Fruit fly (Drosophila melanogaster) whole organism, embryonic: ENCODE measurements around the gene Neurl4.

ENCODE experiments used
- Abd-B ChIP-seq: fragments of 200-800 bp; sonication (Bioruptor generic); optimal IDR thresholded peaks from 2 replicates; lab custom pipeline; 2018; ENCODE audit warnings: missing biosample characterization, mild to moderate bottlenecking, missing genetic modification characterization, moderate library complexity
- Adf1 ChIP-seq: fragments of 200-800 bp; sonication (Bioruptor generic); IDR thresholded peaks from 2 replicates; pipeline ENCODE4 v1.3.6; 2022; ENCODE audit warnings: missing biosample characterization, missing genetic modification characterization
- B-H1 ChIP-seq: fragments of 200-800 bp; sonication (Bioruptor generic); IDR thresholded peaks from 3 replicates; pipeline ENCODE4 v1.3.6; 2022; ENCODE audit warnings: missing biosample characterization, missing genetic modification characterization
- CG1024 ChIP-seq: fragments of 200-800 bp; sonication (Bioruptor generic); IDR thresholded peaks from 2 replicates; pipeline ENCODE4 v1.3.6; 2022; ENCODE audit warnings: missing biosample characterization, missing genetic modification characterization
- CG10543 ChIP-seq: fragments of 200-800 bp; sonication (Bioruptor generic); optimal IDR thresholded peaks from 3 replicates; lab custom pipeline; 2017; ENCODE audit warnings: missing biosample characterization, mild to moderate bottlenecking, missing genetic modification characterization, moderate library complexity
- CG11398 ChIP-seq: fragments of 200-800 bp; sonication (Bioruptor generic); optimal IDR thresholded peaks from 2 replicates; lab custom pipeline; 2016; ENCODE audit warnings: missing biosample characterization, missing genetic modification characterization
- CG11504 ChIP-seq: fragments of 200-800 bp; sonication (Bioruptor generic); optimal IDR thresholded peaks from 3 replicates; lab custom pipeline; 2019; ENCODE audit warnings: missing biosample characterization, mild to moderate bottlenecking, missing genetic modification characterization, moderate library complexity
- CG13775 ChIP-seq: fragments of 200-800 bp; sonication (Bioruptor generic); optimal IDR thresholded peaks from 3 replicates; lab custom pipeline; 2017; ENCODE audit warnings: missing biosample characterization, mild to moderate bottlenecking, missing genetic modification characterization
- CG1529 ChIP-seq: fragments of 200-800 bp; sonication (Bioruptor generic); optimal IDR thresholded peaks from 3 replicates; lab custom pipeline; 2018; ENCODE audit warnings: missing biosample characterization, missing genetic modification characterization
- CG1603 ChIP-seq: fragments of 200-800 bp; sonication (Bioruptor generic); optimal IDR thresholded peaks from 2 replicates; lab custom pipeline; 2019; ENCODE audit warnings: missing biosample characterization, mild to moderate bottlenecking, missing genetic modification characterization, moderate library complexity
- CG16815 ChIP-seq: fragments of 200-800 bp; sonication (Bioruptor generic); optimal IDR thresholded peaks from 3 replicates; lab custom pipeline; 2017; ENCODE audit warnings: missing biosample characterization, mild to moderate bottlenecking, missing genetic modification characterization
- CG18476 ChIP-seq: fragments of 200-800 bp; sonication (Bioruptor generic); optimal IDR thresholded peaks from 2 replicates; lab custom pipeline; 2016; ENCODE audit warnings: missing biosample characterization, mild to moderate bottlenecking, missing genetic modification characterization
- CG2712 ChIP-seq: fragments of 200-800 bp; optimal IDR thresholded peaks from 3 replicates; lab custom pipeline; 2019; ENCODE audit warnings: missing biosample characterization, mild to moderate bottlenecking, missing genetic modification characterization, moderate library complexity
- CG2889 ChIP-seq: fragments of 200-800 bp; sonication (Bioruptor generic); IDR thresholded peaks from 3 replicates; pipeline ENCODE4 v1.3.6; 2022; ENCODE audit warnings: missing biosample characterization, missing genetic modification characterization
- CG32532 ChIP-seq: fragments of 200-800 bp; sonication (Bioruptor generic); IDR thresholded peaks from 2 replicates; pipeline ENCODE4 v1.3.6; 2022; ENCODE audit warnings: missing biosample characterization, missing genetic modification characterization
- CG3281 ChIP-seq: fragments of 200-800 bp; sonication (Bioruptor generic); optimal IDR thresholded peaks from 3 replicates; lab custom pipeline; 2017; ENCODE audit warnings: missing biosample characterization, mild to moderate bottlenecking, missing genetic modification characterization
- CG34376 ChIP-seq: fragments of 200-800 bp; sonication (Bioruptor generic); optimal IDR thresholded peaks from 2 replicates; lab custom pipeline; 2018; ENCODE audit warnings: missing biosample characterization, mild to moderate bottlenecking, missing genetic modification characterization
- CG5245 ChIP-seq: fragments of 200-800 bp; sonication (Bioruptor generic); optimal IDR thresholded peaks from 3 replicates; lab custom pipeline; 2016; ENCODE audit warnings: missing biosample characterization, missing genetic modification characterization
- CoRest ChIP-seq: fragments of 200-800 bp; sonication (Bioruptor generic); optimal IDR thresholded peaks from 3 replicates; lab custom pipeline; 2018; ENCODE audit warnings: missing biosample characterization, mild to moderate bottlenecking, missing genetic modification characterization, moderate library complexity
- H15 ChIP-seq: fragments of 200-800 bp; sonication (Bioruptor generic); IDR thresholded peaks from 3 replicates; pipeline ENCODE4 v1.3.6; 2022; ENCODE audit warnings: missing biosample characterization, missing genetic modification characterization
- Hr51 ChIP-seq, 2 experiments: fragments of 200-800 bp; sonication (Bioruptor generic); optimal IDR thresholded peaks; 2 replicates in 1 of 2; 3 replicates in 1 of 2; lab custom pipeline; 2016 to 2018; ENCODE audit warnings: missing biosample characterization in 2 of 2, missing genetic modification characterization in 2 of 2, mild to moderate bottlenecking in 1 of 2, moderate library complexity in 1 of 2
- Kr ChIP-seq: fragments of 200-800 bp; sonication (Bioruptor generic); optimal IDR thresholded peaks from 2 replicates; lab custom pipeline; 2017; ENCODE audit warnings: missing biosample characterization, mild to moderate bottlenecking, missing genetic modification characterization
- MTF-1 ChIP-seq: fragments of 200-800 bp; sonication (Bioruptor generic); optimal IDR thresholded peaks from 2 replicates; lab custom pipeline; 2018; ENCODE audit warnings: missing biosample characterization, mild to moderate bottlenecking, missing genetic modification characterization, borderline replicate concordance
- Myb ChIP-seq: fragments of 200-800 bp; sonication (Bioruptor generic); optimal IDR thresholded peaks from 2 replicates; lab custom pipeline; 2016; ENCODE audit warnings: missing biosample characterization, missing genetic modification characterization
- Neu2 ChIP-seq: fragments of 200-800 bp; sonication (Bioruptor generic); optimal IDR thresholded peaks from 3 replicates; lab custom pipeline; 2016; ENCODE audit warnings: missing biosample characterization, missing genetic modification characterization, borderline replicate concordance
- Oli ChIP-seq: fragments of 200-800 bp; sonication (Bioruptor generic); optimal IDR thresholded peaks from 2 replicates; lab custom pipeline; 2018; ENCODE audit warnings: missing biosample characterization, mild to moderate bottlenecking, missing genetic modification characterization, moderate library complexity
- Six4 ChIP-seq: fragments of 200-800 bp; sonication (Bioruptor generic); optimal IDR thresholded peaks from 2 replicates; lab custom pipeline; 2016; ENCODE audit warnings: missing biosample characterization, missing genetic modification characterization
- Xbp1 ChIP-seq: fragments of 200-800 bp; sonication (Bioruptor generic); optimal IDR thresholded peaks from 3 replicates; lab custom pipeline; 2016; ENCODE audit warnings: missing biosample characterization, mild to moderate bottlenecking, missing genetic modification characterization
- ara ChIP-seq: fragments of 200-800 bp; sonication (Bioruptor generic); IDR thresholded peaks from 2 replicates; pipeline ENCODE4 v1.3.6; 2022; ENCODE audit warnings: missing biosample characterization, missing genetic modification characterization
- ash1 ChIP-seq: fragments of 200-800 bp; sonication (Bioruptor generic); optimal IDR thresholded peaks from 2 replicates; lab custom pipeline; 2018; ENCODE audit warnings: missing biosample characterization, mild to moderate bottlenecking, missing genetic modification characterization
- crol ChIP-seq: fragments of 200-800 bp; sonication (Bioruptor generic); IDR thresholded peaks from 2 replicates; pipeline ENCODE4 v1.3.6; 2022; ENCODE audit warnings: missing biosample characterization, missing genetic modification characterization
- da ChIP-seq: fragments of 200-800 bp; sonication (Bioruptor generic); optimal IDR thresholded peaks from 2 replicates; lab custom pipeline; 2016; ENCODE audit warnings: missing biosample characterization, missing genetic modification characterization
- dm ChIP-seq: fragments of 200-800 bp; sonication (Bioruptor generic); optimal IDR thresholded peaks from 3 replicates; lab custom pipeline; 2016; ENCODE audit warnings: missing biosample characterization, missing genetic modification characterization
- emc ChIP-seq: fragments of 200-800 bp; sonication (Bioruptor generic); optimal IDR thresholded peaks from 2 replicates; lab custom pipeline; 2016; ENCODE audit warnings: missing biosample characterization, missing genetic modification characterization
- eve ChIP-seq, 2 experiments: fragments of >200 bp; optimal IDR thresholded peaks; 2 replicates each; lab custom pipeline; 2017; ENCODE audit warnings: missing biosample characterization in 2 of 2, missing genetic modification characterization in 2 of 2
- inv ChIP-seq: fragments of 200-800 bp; sonication (Bioruptor generic); IDR thresholded peaks from 2 replicates; pipeline ENCODE4 v1.3.6; 2022; ENCODE audit warnings: missing biosample characterization, missing genetic modification characterization; ENCODE audit not compliant: partially characterized antibody
- jigr1 ChIP-seq: fragments of 200-800 bp; sonication (Bioruptor generic); IDR thresholded peaks from 3 replicates; pipeline ENCODE4 v1.3.6; 2022; ENCODE audit warnings: missing biosample characterization, missing genetic modification characterization
- lbe ChIP-seq: fragments of 200-800 bp; sonication (Bioruptor generic); optimal IDR thresholded peaks from 2 replicates; lab custom pipeline; 2016; ENCODE audit warnings: missing biosample characterization, mild to moderate bottlenecking, missing genetic modification characterization
- lmd ChIP-seq: fragments of 200-800 bp; sonication (Bioruptor generic); IDR thresholded peaks from 2 replicates; pipeline ENCODE4 v1.3.6; 2022; ENCODE audit warnings: missing biosample characterization, missing genetic modification characterization
- lola ChIP-seq, 3 experiments: fragments of >200 bp in 2 of 3; fragments of 200-800 bp in 1 of 3; sonication (Bioruptor generic) in 1 of 3; optimal IDR thresholded peaks; 2 replicates each; lab custom pipeline; 2017 to 2019; ENCODE audit warnings: missing biosample characterization in 3 of 3, missing genetic modification characterization in 3 of 3, mild to moderate bottlenecking in 1 of 3, moderate library complexity in 1 of 3
- lov ChIP-seq, 2 experiments: fragments of 200-800 bp in 1 of 2; fragments of >200 bp in 1 of 2; sonication (Bioruptor generic) in 1 of 2; IDR thresholded peaks in 1 of 2; optimal IDR thresholded peaks in 1 of 2; 2 replicates in 1 of 2; 3 replicates in 1 of 2; pipeline versions ENCODE4 v1.3.6 to Lab custom; 2017 to 2022; ENCODE audit warnings: missing biosample characterization in 1 of 2, missing genetic modification characterization in 1 of 2
- otp ChIP-seq: fragments of 200-800 bp; sonication (Bioruptor generic); IDR thresholded peaks from 3 replicates; pipeline ENCODE4, ENCODE4 v1.3.6; 2022; ENCODE audit warnings: missing biosample characterization, missing genetic modification characterization
- pan ChIP-seq, 4 experiments: fragments of >200 bp in 3 of 4; fragments of 200-800 bp in 1 of 4; sonication (Bioruptor generic) in 1 of 4; optimal IDR thresholded peaks in 3 of 4; IDR thresholded peaks in 1 of 4; 2 replicates each; pipeline versions ENCODE4 v1.3.6 to Lab custom; 2017 to 2022; ENCODE audit warnings: missing biosample characterization in 2 of 4, missing genetic modification characterization in 2 of 4, mixed read lengths in 1 of 4
- pfk ChIP-seq: fragments of 200-800 bp; sonication (Bioruptor generic); optimal IDR thresholded peaks from 2 replicates; lab custom pipeline; 2018; ENCODE audit warnings: missing biosample characterization, mild to moderate bottlenecking, missing genetic modification characterization, moderate library complexity
- pzg ChIP-seq: fragments of 200-800 bp; sonication (Bioruptor generic); optimal IDR thresholded peaks from 3 replicates; lab custom pipeline; 2018; ENCODE audit warnings: missing biosample characterization, mild to moderate bottlenecking, missing genetic modification characterization, moderate library complexity
- salm ChIP-seq: fragments of 200-800 bp; sonication (Bioruptor generic); optimal IDR thresholded peaks from 2 replicates; lab custom pipeline; 2018; ENCODE audit warnings: missing biosample characterization, mild to moderate bottlenecking, missing genetic modification characterization
- sisA ChIP-seq: fragments of 200-800 bp; sonication (Bioruptor generic); IDR thresholded peaks from 2 replicates; pipeline ENCODE4 v1.3.6; 2022; ENCODE audit warnings: missing biosample characterization, missing genetic modification characterization
- slp2 ChIP-seq: fragments of 200-800 bp; sonication (Bioruptor generic); optimal IDR thresholded peaks from 2 replicates; lab custom pipeline; 2016; ENCODE audit warnings: missing biosample characterization, missing genetic modification characterization
- sob ChIP-seq: fragments of 200-800 bp; sonication (Bioruptor generic); IDR thresholded peaks from 2 replicates; pipeline ENCODE4 v1.3.6; 2022; ENCODE audit warnings: missing biosample characterization, missing genetic modification characterization

Neurl4 gene

dm6 chr3L:14004963-14005458, 44.7 kb downstream of the Neurl4 start (continued):
- TF ChIP-seq salm (tag; lab: Kevin White, UChicago) (peak; percentile 91), Adf1 (GFP tag; lab: Robert Waterston, UW) (peak; percentile 75), CG13775 (GFP tag; lab: Kevin White, UChicago) (peak; percentile 85), Abd-B (GFP tag; lab: Kevin White, UChicago) (peak; percentile 94), CG3281 (GFP tag; lab: Kevin White, UChicago) (peak; percentile 93), lola (GFP tag; optimal IDR thresholded peaks at IDR 0.05; lab: Kevin White, UChicago) (peak in 1 of 3 experiments; percentile 77), CG2712 (peak; percentile 79), da (GFP tag; lab: Kevin White, UChicago) (peak; percentile 92), pan (optimal IDR thresholded peaks at IDR 0.05; lab: Kevin White, UChicago) (no peak), pan (GFP tag; optimal IDR thresholded peaks at IDR 0.05 in 1 of 2, IDR thresholded peaks at IDR 0.05 in 1 of 2) (peak in 1 of 2 experiments; percentile 97), Oli (peak; percentile 96), pzg (GFP tag; lab: Kevin White, UChicago) (peak; percentile 7), CG32532 (GFP tag; lab: Robert Waterston, UW) (peak; percentile 87), CoRest (tag; lab: Kevin White, UChicago) (peak; percentile 96), Xbp1 (GFP tag; lab: Kevin White, UChicago) (peak; percentile 97), Six4 (GFP tag; lab: Kevin White, UChicago) (peak; percentile 93), CG1529 (GFP tag; lab: Kevin White, UChicago) (peak; percentile 91), Neu2 (GFP tag; lab: Kevin White, UChicago) (peak; percentile 58), ash1 (GFP tag; lab: Kevin White, UChicago) (peak; percentile 34), CG34376 (peak; percentile 92), Kr (GFP tag; lab: Kevin White, UChicago) (no peak), crol (GFP tag; lab: Robert Waterston, UW) (peak; percentile 66), Myb (GFP tag; lab: Kevin White, UChicago) (peak; percentile 86), lbe (GFP tag; lab: Kevin White, UChicago) (peak; percentile 87), lmd (GFP tag; lab: Robert Waterston, UW) (peak; percentile 89), ara (GFP tag; lab: Robert Waterston, UW) (peak; percentile 91), CG2889 (GFP tag; lab: Robert Waterston, UW) (peak; percentile 95), CG11504 (tag; lab: Kevin White, UChicago) (peak; percentile 96), CG11398 (GFP tag; lab: Kevin White, UChicago) (peak; percentile 90), pfk (GFP tag; lab: Kevin White, UChicago) (no peak), otp (GFP tag; lab: Robert Waterston, UW) (peak; percentile 96), CG10543 (GFP tag; lab: Kevin White, UChicago) (peak; percentile 93), CG16815 (peak; percentile 85), dm (GFP tag; lab: Kevin White, UChicago) (peak; percentile 94), inv (peak; percentile 39; the same call in 1 of the 2 replicates), sob (GFP tag; lab: Robert Waterston, UW) (peak; percentile 97), CG5245 (GFP tag; lab: Kevin White, UChicago) (peak; percentile 92), emc (GFP tag; lab: Kevin White, UChicago) (peak; percentile 89), slp2 (GFP tag; lab: Kevin White, UChicago) (peak; percentile 96), lov (optimal IDR thresholded peaks at IDR 0.05; lab: Kevin White, UChicago) (no peak), lov (GFP tag; IDR thresholded peaks at IDR 0.05; lab: Robert Waterston, UW) (peak; percentile 90), MTF-1 (GFP tag; lab: Kevin White, UChicago) (peak; percentile 75), Hr51 (GFP tag; optimal IDR thresholded peaks at IDR 0.05; lab: Kevin White, UChicago) (peak; percentile 93 to 96), sisA (GFP tag; lab: Robert Waterston, UW) (peak; percentile 98), CG1024 (GFP tag; lab: Robert Waterston, UW) (peak; percentile 91), CG18476 (GFP tag; lab: Kevin White, UChicago) (peak; percentile 88), B-H1 (peak; percentile 95), CG1603 (peak; percentile 96), H15 (GFP tag; lab: Robert Waterston, UW) (peak; percentile 96), eve (GFP tag; optimal IDR thresholded peaks at IDR 0.05; lab: Kevin White, UChicago) (no peak), jigr1 (GFP tag; lab: Robert Waterston, UW) (peak; percentile 77; the same call in 2 of the 3 replicates)
